Worm (Caenorhabditis elegans): ENCODE data around the gene str-46.

DNA sequence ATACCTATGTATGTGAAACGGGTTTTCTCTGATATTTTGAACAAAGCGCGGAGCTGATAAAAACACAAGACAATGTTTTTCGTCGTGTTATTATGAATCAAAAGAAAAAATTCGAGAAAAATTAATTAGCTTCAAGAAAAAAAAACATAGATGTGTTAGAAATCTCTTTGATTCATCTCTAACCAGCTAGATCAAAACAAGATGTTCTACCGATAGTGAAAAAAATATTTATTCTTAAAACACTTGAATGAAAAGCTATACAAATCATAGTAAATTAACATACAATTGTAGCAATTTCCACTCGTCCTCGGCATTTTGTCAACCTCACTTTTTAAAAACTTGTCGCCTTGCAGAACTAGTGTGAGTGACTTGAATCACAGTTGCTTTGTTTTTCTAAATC, 42.5 kb upstream of the str-46 start:
- TF ChIP-seq B0261.1 (tag; optimal IDR thresholded peaks at IDR 0.05) (no peak), efl-1 (GFP tag; optimal IDR thresholded peaks at IDR 0.05) (no peak), xnd-1 (tag; optimal IDR thresholded peaks at IDR 0.05) (no peak), cebp-1 (GFP tag; IDR thresholded peaks at IDR 0.05) (no peak), cebp-1 (tag; optimal IDR thresholded peaks at IDR 0.05) (no peak), F57A8.1 (GFP tag; optimal IDR thresholded peaks at IDR 0.05) (no peak), lir-1 (GFP tag; conservative IDR thresholded peaks at IDR 0.05) (no peak)
